Fruit fly (Drosophila melanogaster) whole organism, wandering third instar larva: Measurements from ENCODE around the gene ct.

ENCODE experiments used
- Abd-B ChIP-seq: fragments of >200 bp; optimal IDR thresholded peaks from 2 replicates; lab custom pipeline; 2017; ENCODE audit warnings: missing biosample characterization, missing genetic modification characterization
- CG32264 ChIP-seq: fragments of 200-800 bp; sonication (Bioruptor generic); optimal IDR thresholded peaks from 2 replicates; lab custom pipeline; 2016; ENCODE audit warnings: missing biosample characterization, missing genetic modification characterization
- CG9705 ChIP-seq: fragments of 200-800 bp; sonication (Bioruptor generic); optimal IDR thresholded peaks from 2 replicates; lab custom pipeline; 2018; ENCODE audit warnings: missing biosample characterization, mild to moderate bottlenecking, missing genetic modification characterization
- CrebA ChIP-seq: fragments of 200-800 bp; sonication (Bioruptor generic); optimal IDR thresholded peaks from 2 replicates; lab custom pipeline; 2016; ENCODE audit warnings: missing biosample characterization, mild to moderate bottlenecking, missing genetic modification characterization, borderline replicate concordance
- Dfd ChIP-seq: fragments of >200 bp; optimal IDR thresholded peaks from 2 replicates; lab custom pipeline; 2017; ENCODE audit warnings: missing biosample characterization, missing genetic modification characterization
- Dif ChIP-seq: fragments of 200-275, 200-300 bp; sonication (Bioruptor generic); optimal IDR thresholded peaks from 2 replicates; lab custom pipeline; 2018; ENCODE audit warnings: missing biosample characterization, missing genetic modification characterization; ENCODE audit not compliant: partially characterized antibody
- GATAd ChIP-seq: sonication (Bioruptor generic); optimal IDR thresholded peaks from 2 replicates; lab custom pipeline; 2016; ENCODE audit warnings: missing biosample characterization, missing genetic modification characterization
- HLH106 ChIP-seq: fragments of 200-800 bp; optimal IDR thresholded peaks from 3 replicates; lab custom pipeline; 2019; ENCODE audit warnings: missing biosample characterization, mild to moderate bottlenecking, missing genetic modification characterization, moderate library complexity
- Hnf4 ChIP-seq: fragments of 200-800 bp; sonication (Bioruptor generic); optimal IDR thresholded peaks from 2 replicates; lab custom pipeline; 2016; ENCODE audit warnings: missing biosample characterization, mild to moderate bottlenecking, missing genetic modification characterization
- Hr78 ChIP-seq: fragments of >200 bp; optimal IDR thresholded peaks from 2 replicates; lab custom pipeline; 2017; ENCODE audit warnings: missing biosample characterization, missing genetic modification characterization
- Hr83 ChIP-seq: fragments of 200-300 bp; sonication (Bioruptor generic); optimal IDR thresholded peaks from 2 replicates; lab custom pipeline; 2016; ENCODE audit warnings: missing biosample characterization, mild to moderate bottlenecking, missing genetic modification characterization, moderate library complexity; ENCODE audit not compliant: poor library complexity, severe bottlenecking
- Jra ChIP-seq: sonication (Bioruptor generic); optimal IDR thresholded peaks from 2 replicates; lab custom pipeline; 2016; ENCODE audit warnings: missing biosample characterization, missing genetic modification characterization
- Mio ChIP-seq: sonication (Bioruptor generic); optimal IDR thresholded peaks from 2 replicates; lab custom pipeline; 2016; ENCODE audit warnings: missing biosample characterization, missing genetic modification characterization
- Myc ChIP-seq: fragments of >200 bp; optimal IDR thresholded peaks from 2 replicates; lab custom pipeline; 2017
- N ChIP-seq: fragments of >200 bp; optimal IDR thresholded peaks from 2 replicates; lab custom pipeline; 2018; ENCODE audit warnings: missing biosample characterization, missing external identifiers, missing genetic modification characterization
- OdsH ChIP-seq: fragments of 200-800 bp; sonication (Bioruptor generic); optimal IDR thresholded peaks from 2 replicates; lab custom pipeline; 2016; ENCODE audit warnings: missing biosample characterization, mild to moderate bottlenecking, missing genetic modification characterization
- Rel ChIP-seq, 2 experiments: fragments of 200-800 bp; sonication (Bioruptor generic) in 1 of 2; optimal IDR thresholded peaks; 2 replicates in 1 of 2; 3 replicates in 1 of 2; lab custom pipeline; 2016 to 2019; ENCODE audit warnings: mild to moderate bottlenecking in 2 of 2, missing biosample characterization in 2 of 2, missing genetic modification characterization in 2 of 2, moderate library complexity in 1 of 2
- Sp1 ChIP-seq: fragments of 200-800 bp; sonication (Bioruptor generic); optimal IDR thresholded peaks from 3 replicates; lab custom pipeline; 2019; ENCODE audit warnings: missing biosample characterization, mild to moderate bottlenecking, missing genetic modification characterization, moderate library complexity
- Vsx2 ChIP-seq: fragments of 200-300, 225-300 bp; sonication (Bioruptor generic); optimal IDR thresholded peaks from 2 replicates; lab custom pipeline; 2018; ENCODE audit warnings: missing biosample characterization, missing genetic modification characterization; ENCODE audit not compliant: partially characterized antibody
- br ChIP-seq: fragments of 200-800 bp; sonication (Bioruptor generic); optimal IDR thresholded peaks from 2 replicates; lab custom pipeline; 2016; ENCODE audit warnings: missing biosample characterization, missing genetic modification characterization
- dl ChIP-seq, 2 experiments: fragments of 175-275, 200-275 bp in 1 of 2; fragments of 200-275 bp in 1 of 2; sonication (Bioruptor generic); optimal IDR thresholded peaks; lab custom pipeline; 2018; ENCODE audit warnings: mild to moderate bottlenecking in 2 of 2, missing biosample characterization in 2 of 2, missing genetic modification characterization in 2 of 2, moderate library complexity in 2 of 2; ENCODE audit not compliant: partially characterized antibody in 2 of 2, insufficient read depth in 1 of 2
- dmrt93B ChIP-seq: fragments of 200-800 bp; sonication (Bioruptor generic); optimal IDR thresholded peaks from 2 replicates; lab custom pipeline; 2018; ENCODE audit warnings: missing biosample characterization, mild to moderate bottlenecking, missing genetic modification characterization
- ey ChIP-seq: fragments of 200-800 bp; sonication (Bioruptor generic); optimal IDR thresholded peaks from 2 replicates; lab custom pipeline; 2016; ENCODE audit warnings: missing biosample characterization, missing genetic modification characterization
- foxo ChIP-seq, 2 experiments: fragments of 200-800 bp; sonication (Bioruptor generic); optimal IDR thresholded peaks; 2 replicates in 1 of 2; 3 replicates in 1 of 2; lab custom pipeline; 2016 to 2017; ENCODE audit warnings: missing biosample characterization in 2 of 2, missing genetic modification characterization in 2 of 2
- fru ChIP-seq: fragments of 200-800 bp; sonication (Bioruptor generic); optimal IDR thresholded peaks from 3 replicates; lab custom pipeline; 2016; ENCODE audit warnings: missing biosample characterization, mild to moderate bottlenecking, missing genetic modification characterization
- h ChIP-seq: fragments of 200-800 bp; sonication (Bioruptor generic); optimal IDR thresholded peaks from 3 replicates; lab custom pipeline; 2016; ENCODE audit warnings: missing biosample characterization, mild to moderate bottlenecking, missing genetic modification characterization
- jim ChIP-seq: fragments of 175-275, 200-325 bp; sonication (Bioruptor generic); optimal IDR thresholded peaks from 2 replicates; lab custom pipeline; 2016; ENCODE audit warnings: missing biosample characterization, mild to moderate bottlenecking, missing genetic modification characterization
- lola ChIP-seq: fragments of >200 bp; optimal IDR thresholded peaks from 2 replicates; lab custom pipeline; 2017; ENCODE audit warnings: missing biosample characterization, missing genetic modification characterization
- pan ChIP-seq: fragments of >200 bp; optimal IDR thresholded peaks from 2 replicates; lab custom pipeline; 2017
- psq ChIP-seq: fragments of 200-800 bp; sonication (Bioruptor generic); optimal IDR thresholded peaks from 3 replicates; lab custom pipeline; 2017; ENCODE audit warnings: missing biosample characterization, mild to moderate bottlenecking, missing genetic modification characterization, moderate library complexity
- rgr ChIP-seq: fragments of 200-800 bp; sonication (Bioruptor generic); optimal IDR thresholded peaks from 3 replicates; lab custom pipeline; 2016; ENCODE audit warnings: missing biosample characterization, mild to moderate bottlenecking, missing genetic modification characterization
- sage ChIP-seq: fragments of 200-800 bp; sonication (Bioruptor generic); optimal IDR thresholded peaks from 2 replicates; lab custom pipeline; 2016; ENCODE audit warnings: missing biosample characterization, mild to moderate bottlenecking, missing genetic modification characterization
- sv ChIP-seq: fragments of 200-800 bp; sonication (Bioruptor generic); optimal IDR thresholded peaks from 3 replicates; lab custom pipeline; 2016; ENCODE audit warnings: missing biosample characterization, missing genetic modification characterization
- tai ChIP-seq: sonication (Bioruptor generic); optimal IDR thresholded peaks from 2 replicates; lab custom pipeline; 2016; ENCODE audit warnings: missing biosample characterization, missing genetic modification characterization
- usp ChIP-seq: fragments of >200 bp; optimal IDR thresholded peaks from 2 replicates; lab custom pipeline; 2017; ENCODE audit warnings: missing biosample characterization, missing genetic modification characterization
- woc ChIP-seq: sonication (Bioruptor generic); optimal IDR thresholded peaks from 2 replicates; lab custom pipeline; 2016; ENCODE audit warnings: missing biosample characterization, mild to moderate bottlenecking, missing genetic modification characterization

Gene ct

dm6 chrX:7699584-7700238 is 91.5 kb downstream of the ct start:
- TF ChIP-seq Hr83 (GFP tag; lab: Kevin White, UChicago) (peak; percentile 88), psq (no peak)

dm6 chrX:7700239-7700793 is 92.1 kb downstream of the ct start:
- TF ChIP-seq CG32264 (GFP tag; lab: Kevin White, UChicago) (peak; percentile 57), GATAd (GFP tag; lab: Kevin White, UChicago) (no peak), tai (GFP tag; lab: Kevin White, UChicago) (no peak), Jra (GFP tag; lab: Kevin White, UChicago) (peak; percentile 45), CG9705 (GFP tag; lab: Kevin White, UChicago) (peak; percentile 71), Myc (lab: Kevin White, UChicago) (no peak), Hnf4 (GFP tag; lab: Kevin White, UChicago) (peak; percentile 82), lola (GFP tag; lab: Kevin White, UChicago) (no peak), sv (peak; percentile 81), Sp1 (peak; percentile 80), Abd-B (GFP tag; lab: Kevin White, UChicago) (no peak), Vsx2 (GFP tag; lab: Kevin White, UChicago) (no peak), rgr (GFP tag; lab: Kevin White, UChicago) (peak; percentile 86), foxo (GFP tag; optimal IDR thresholded peaks at IDR 0.05; lab: Kevin White, UChicago) (peak in 1 of 2 experiments; percentile 76), dmrt93B (GFP tag; lab: Kevin White, UChicago) (peak; percentile 68), HLH106 (peak; percentile 87), Rel (GFP tag; optimal IDR thresholded peaks at IDR 0.05; lab: Kevin White, UChicago) (peak; percentile 26), Rel (tag; optimal IDR thresholded peaks at IDR 0.05; lab: Kevin White, UChicago) (peak; percentile 29), Mio (GFP tag; lab: Kevin White, UChicago) (peak; percentile 69), OdsH (GFP tag; lab: Kevin White, UChicago) (peak; percentile 82), fru (GFP tag; lab: Kevin White, UChicago) (peak; percentile 73), woc (GFP tag; lab: Kevin White, UChicago) (peak; percentile 67), Dfd (GFP tag; lab: Kevin White, UChicago) (no peak), h (GFP tag; lab: Kevin White, UChicago) (peak; percentile 89), Hr83 (GFP tag; lab: Kevin White, UChicago) (peak; percentile 85), sage (GFP tag; lab: Kevin White, UChicago) (peak; percentile 5), psq (peak; percentile 82), usp (GFP tag; lab: Kevin White, UChicago) (no peak), Hr78 (GFP tag; lab: Kevin White, UChicago) (no peak), ey (GFP tag; lab: Kevin White, UChicago) (peak; percentile 79), br (GFP tag; lab: Kevin White, UChicago) (peak; percentile 87), dl (GFP tag; optimal IDR thresholded peaks at IDR 0.05; lab: Kevin White, UChicago; ENCODE audit: insufficient read depth in 1 of 2, partially characterized antibody in 2 of 2) (no peak)

dm6 chrX:7701282-7702078 is 93.3 kb downstream of the ct start:
- TF ChIP-seq fru (GFP tag; lab: Kevin White, UChicago) (no peak), usp (GFP tag; lab: Kevin White, UChicago) (no peak), Dif (no peak), lola (GFP tag; lab: Kevin White, UChicago) (no peak), CrebA (GFP tag; lab: Kevin White, UChicago) (no peak), GATAd (GFP tag; lab: Kevin White, UChicago) (no peak), rgr (GFP tag; lab: Kevin White, UChicago) (no peak), jim (no peak), CG32264 (GFP tag; lab: Kevin White, UChicago) (no peak), pan (no peak), N (GFP tag; lab: Kevin White, UChicago) (no peak)
